Worm (Caenorhabditis elegans) whole organism, midembryonic: ENCODE results near the gene Y57E12B.4.

Source experiments
- cog-1 ChIP-seq: sonication (generic microtip); optimal IDR thresholded peaks from 2 replicates; lab custom pipeline; 2016; ENCODE audit warnings: missing genetic modification characterization, missing compliant biosample characterization
- klf-2 ChIP-seq: fragments of 200-800 bp; sonication (Bioruptor generic); conservative IDR thresholded peaks from 2 replicates; pipeline ENCODE4 v1.3.6; 2022; ENCODE audit warnings: missing genetic modification reagents, missing genetic modification characterization, missing compliant biosample characterization

- TF ChIP-seq klf-2 (GFP tag; lab: Robert Waterston, UW) (no peak), cog-1 (tag; lab: Kevin White, UChicago) (no peak)
Measured at ce11 chrV:6906435-6906834, 40.9 kb downstream of the Y57E12B.4 start.
